Worm (Caenorhabditis elegans): ENCODE results near the gene F42A6.5.

- TF ChIP-seq nhr-28 (tag; optimal IDR thresholded peaks at IDR 0.05) (no peak), unc-62 (GFP tag; optimal IDR thresholded peaks at IDR 0.05) (no peak), lsy-2 (tag; optimal IDR thresholded peaks at IDR 0.05) (no peak), nhr-237 (tag; optimal IDR thresholded peaks at IDR 0.05) (no peak), blmp-1 (tag; optimal IDR thresholded peaks at IDR 0.05) (no peak), ces-1 (GFP tag; optimal IDR thresholded peaks at IDR 0.05) (no peak), pha-4 (tag; optimal IDR thresholded peaks at IDR 0.05) (no peak), unc-39 (tag; optimal IDR thresholded peaks at IDR 0.05) (no peak), mab-5 (tag; optimal IDR thresholded peaks at IDR 0.05) (no peak)
Measured at ce11 chrIV:3363221-3363620, 31.6 kb upstream of the F42A6.5 start, which contains the start of gene Y55H10A.2.

All from whole organism, mixed stage, embryonic.